Fruit fly (Drosophila melanogaster): ENCODE measurements around the gene CG6865.

The CG6865 gene

dm6 chr3L:18898770-18899278 is 35.4 kb downstream of the CG6865 start, which contains the start of gene RpL26 (continued):
- TF ChIP-seq ro (GFP tag; IDR thresholded peaks at IDR 0.05) (no peak), CG10321 (GFP tag; IDR thresholded peaks at IDR 0.05) (no peak), pan (optimal IDR thresholded peaks at IDR 0.05) (no peak), pan (GFP tag; optimal IDR thresholded peaks at IDR 0.05 in 1 of 2, IDR thresholded peaks at IDR 0.05 in 1 of 2) (peak in 1 of 2 experiments; percentile 52), Tbp (GFP tag; optimal IDR thresholded peaks at IDR 0.05) (no peak), luna (GFP tag; optimal IDR thresholded peaks at IDR 0.05) (peak; percentile 74), CG7745 (tag; optimal IDR thresholded peaks at IDR 0.05) (no peak), ac (GFP tag; optimal IDR thresholded peaks at IDR 0.05) (no peak), sug (tag; optimal IDR thresholded peaks at IDR 0.05) (peak; percentile 87), CG5953 (GFP tag; IDR thresholded peaks at IDR 0.05) (no peak), NK7.1 (GFP tag; optimal IDR thresholded peaks at IDR 0.05) (peak; percentile 62), bigmax (GFP tag; optimal IDR thresholded peaks at IDR 0.05) (no peak), run (tag; optimal IDR thresholded peaks at IDR 0.05) (no peak), CG30403 (GFP tag; optimal IDR thresholded peaks at IDR 0.05) (peak; percentile 89), CG11560 (tag; IDR thresholded peaks at IDR 0.05) (peak; percentile 34; the same call in 1 of the 3 replicates), CG33213 (GFP tag; optimal IDR thresholded peaks at IDR 0.05) (peak; percentile 78), Camta (GFP tag; optimal IDR thresholded peaks at IDR 0.05) (peak; percentile 68), hth (optimal IDR thresholded peaks at IDR 0.05) (no peak), Neu2 (GFP tag; optimal IDR thresholded peaks at IDR 0.05; ENCODE audit: borderline replicate concordance) (no peak), CG12769 (tag; optimal IDR thresholded peaks at IDR 0.05) (peak; percentile 56), CG18476 (GFP tag; optimal IDR thresholded peaks at IDR 0.05) (peak; percentile 64), CG7928 (GFP tag; optimal IDR thresholded peaks at IDR 0.05) (peak; percentile 36), HmgD (GFP tag; optimal IDR thresholded peaks at IDR 0.05) (peak; percentile 72), CG15073 (GFP tag; optimal IDR thresholded peaks at IDR 0.05) (peak; percentile 38), lov (optimal IDR thresholded peaks at IDR 0.05) (no peak), lov (GFP tag; IDR thresholded peaks at IDR 0.05) (0 out of 3 replicates have a peak, but pooled peaks have one; percentile 21), ssp (GFP tag; IDR thresholded peaks at IDR 0.05) (peak; percentile 68), MBD-R2 (GFP tag; IDR thresholded peaks at IDR 0.05) (peak; percentile 56), grau (tag; optimal IDR thresholded peaks at IDR 0.05) (peak; percentile 83), CG3847 (GFP tag; IDR thresholded peaks at IDR 0.05) (peak; percentile 89), CG12744 (GFP tag; optimal IDR thresholded peaks at IDR 0.05) (peak; percentile 69), CG1529 (GFP tag; optimal IDR thresholded peaks at IDR 0.05) (no peak), Lim3 (GFP tag; IDR thresholded peaks at IDR 0.05) (no peak), CG34224 (GFP tag; IDR thresholded peaks at IDR 0.05; ENCODE audit: partially characterized antibody) (peak; percentile 95), CG7963 (GFP tag; IDR thresholded peaks at IDR 0.05; ENCODE audit: partially characterized antibody) (peak; percentile 85), tap (tag; optimal IDR thresholded peaks at IDR 0.05) (peak; percentile 57), CG2129 (GFP tag; IDR thresholded peaks at IDR 0.05; ENCODE audit: partially characterized antibody) (peak; percentile 98), CG15479 (GFP tag; optimal IDR thresholded peaks at IDR 0.05) (no peak), CG34376 (GFP tag; optimal IDR thresholded peaks at IDR 0.05) (peak; percentile 79), dati (GFP tag; IDR thresholded peaks at IDR 0.05) (no peak), Gsc (GFP tag; IDR thresholded peaks at IDR 0.05) (no peak), D19B (GFP tag; optimal IDR thresholded peaks at IDR 0.05) (peak; percentile 46), bsh (GFP tag; optimal IDR thresholded peaks at IDR 0.05) (peak; percentile 29 to 48), CG17912 (GFP tag; optimal IDR thresholded peaks at IDR 0.05) (peak; percentile 55), Gug (GFP tag; IDR thresholded peaks at IDR 0.05) (peak; percentile 67; the same call in 2 of the 4 replicates), stc (GFP tag; IDR thresholded peaks at IDR 0.05) (no peak; the same call in 1 of the 2 replicates), HmgZ (tag; optimal IDR thresholded peaks at IDR 0.05) (peak; percentile 78), esg (GFP tag; conservative IDR thresholded peaks at IDR 0.05) (peak; percentile 66), CG10462 (GFP tag; optimal IDR thresholded peaks at IDR 0.05) (peak; percentile 46), E2f1 (GFP tag; IDR thresholded peaks at IDR 0.05) (peak; percentile 62), BtbVII (GFP tag; optimal IDR thresholded peaks at IDR 0.05) (peak; percentile 61), croc (GFP tag; conservative IDR thresholded peaks at IDR 0.05) (peak; percentile 60)
